Worm (Caenorhabditis elegans) whole organism, late embryonic: ENCODE measurements around the gene R09D1.13.

Experiments
- ceh-19 ChIP-seq: fragments of 200-800 bp; sonication (Bioruptor generic); optimal IDR thresholded peaks from 2 replicates; lab custom pipeline; 2018; ENCODE audit warnings: mild to moderate bottlenecking, missing genetic modification characterization, missing compliant biosample characterization
- ceh-31 ChIP-seq: sonication (generic microtip); optimal IDR thresholded peaks from 2 replicates; lab custom pipeline; 2016; ENCODE audit warnings: missing genetic modification characterization, missing compliant biosample characterization
- ceh-45 ChIP-seq: fragments of 200-800 bp; sonication (Bioruptor generic); IDR thresholded peaks from 2 replicates; pipeline ENCODE4 v1.3.6; 2022; ENCODE audit warnings: missing genetic modification reagents, missing genetic modification characterization, missing compliant biosample characterization
- lin-11 ChIP-seq: fragments of 200-800 bp; sonication (Bioruptor generic); optimal IDR thresholded peaks from 2 replicates; lab custom pipeline; 2018; ENCODE audit warnings: mild to moderate bottlenecking, missing genetic modification characterization, missing compliant biosample characterization
- madf-2 ChIP-seq: sonication (generic microtip); optimal IDR thresholded peaks from 2 replicates; lab custom pipeline; 2017; ENCODE audit warnings: missing genetic modification characterization, missing compliant biosample characterization
- nfya-1 ChIP-seq: sonication (generic microtip); optimal IDR thresholded peaks from 2 replicates; lab custom pipeline; 2017; ENCODE audit warnings: missing genetic modification characterization, mild to moderate bottlenecking, missing compliant biosample characterization, antibody characterized with exemption, moderate library complexity
- nhr-11 ChIP-seq: fragments of 150-350 bp; optimal IDR thresholded peaks from 2 replicates; lab custom pipeline; 2014; ENCODE audit warnings: missing biosample characterization, missing genetic modification characterization
- pha-4 ChIP-seq: fragments of 150-350 bp; optimal IDR thresholded peaks from 2 replicates; lab custom pipeline; 2018; ENCODE audit warnings: missing biosample characterization, missing genetic modification reagents, missing genetic modification characterization
- pqm-1 ChIP-seq: sonication (generic microtip); optimal IDR thresholded peaks from 2 replicates; lab custom pipeline; 2016; ENCODE audit warnings: missing genetic modification characterization, missing compliant biosample characterization
- tbx-2 ChIP-seq: sonication (generic microtip); optimal IDR thresholded peaks from 2 replicates; lab custom pipeline; 2016; ENCODE audit warnings: missing genetic modification characterization, missing compliant biosample characterization
- unc-55 ChIP-seq: sonication (generic microtip); optimal IDR thresholded peaks from 2 replicates; lab custom pipeline; 2017; ENCODE audit warnings: missing biosample characterization, missing genetic modification reagents, missing genetic modification characterization

ce11 chrII:9398370-9398901 lies 46.8 kb downstream of the R09D1.13 start, which contains the start of the genes Y51B9A.14 and Y51B9A.8:
- TF ChIP-seq ceh-31 (tag; lab: Kevin White, UChicago), result no peak
- no peak for TF ChIP-seq unc-55 (GFP tag; lab: Kevin White, UChicago)
- TF ChIP-seq nfya-1 (tag; lab: Kevin White, UChicago), result no peak
- no peak for TF ChIP-seq pqm-1 (tag; lab: Kevin White, UChicago)
- TF ChIP-seq lin-11 (tag; lab: Kevin White, UChicago), result no peak
- TF ChIP-seq nhr-11 (tag; lab: Kevin White, UChicago), result no peak
- no peak for TF ChIP-seq madf-2 (tag; lab: Kevin White, UChicago)
- TF ChIP-seq pha-4 (tag; lab: Kevin White, UChicago), result no peak
- no peak for TF ChIP-seq tbx-2
- TF ChIP-seq ceh-19 (GFP tag; lab: Kevin White, UChicago), result no peak
- TF ChIP-seq ceh-45 (GFP tag; lab: Robert Waterston, UW), result no peak
